Fruit fly (Drosophila melanogaster) whole organism, embryonic: ENCODE results near the gene lectin-29Ca.

Source experiments
- Adf1 ChIP-seq: fragments of 200-800 bp; sonication (Bioruptor generic); IDR thresholded peaks from 2 replicates; pipeline ENCODE4 v1.3.6; 2022; ENCODE audit warnings: missing biosample characterization, missing genetic modification characterization
- Awh ChIP-seq: fragments of 200-800 bp; sonication (Bioruptor generic); IDR thresholded peaks from 2 replicates; pipeline ENCODE4, ENCODE4 v1.3.6; 2022; ENCODE audit warnings: missing biosample characterization, missing genetic modification characterization
- CG11456 ChIP-seq: fragments of 200-800 bp; sonication (Bioruptor generic); IDR thresholded peaks from 3 replicates; pipeline ENCODE4 v1.3.6; 2022; ENCODE audit warnings: missing biosample characterization, missing genetic modification characterization
- CG12236 ChIP-seq: fragments of 200-800 bp; sonication (Bioruptor generic); optimal IDR thresholded peaks from 2 replicates; lab custom pipeline; 2016; ENCODE audit warnings: missing biosample characterization, missing genetic modification characterization
- CG13894 ChIP-seq: fragments of 200-800 bp; sonication (Bioruptor generic); optimal IDR thresholded peaks from 3 replicates; lab custom pipeline; 2018; ENCODE audit warnings: missing biosample characterization, mild to moderate bottlenecking, missing genetic modification characterization, moderate library complexity
- CG14441 ChIP-seq: fragments of 200-800 bp; sonication (Bioruptor generic); IDR thresholded peaks from 2 replicates; pipeline ENCODE4 v1.3.6; 2022; ENCODE audit warnings: missing biosample characterization, missing genetic modification characterization
- CG1529 ChIP-seq: fragments of 200-800 bp; sonication (Bioruptor generic); optimal IDR thresholded peaks from 3 replicates; lab custom pipeline; 2018; ENCODE audit warnings: missing biosample characterization, missing genetic modification characterization
- CG2199 ChIP-seq: fragments of 200-800 bp; sonication (Bioruptor generic); IDR thresholded peaks from 3 replicates; pipeline ENCODE4 v1.3.6; 2022; ENCODE audit warnings: missing biosample characterization, missing genetic modification characterization
- CG2202 ChIP-seq: fragments of 200-800 bp; sonication (Bioruptor generic); optimal IDR thresholded peaks from 2 replicates; lab custom pipeline; 2018; ENCODE audit warnings: missing biosample characterization, mild to moderate bottlenecking, missing genetic modification characterization
- CG4424 ChIP-seq: fragments of 200-800 bp; sonication (Bioruptor generic); optimal IDR thresholded peaks from 3 replicates; lab custom pipeline; 2016; ENCODE audit warnings: missing biosample characterization, missing genetic modification characterization
- CG5245 ChIP-seq: fragments of 200-800 bp; sonication (Bioruptor generic); optimal IDR thresholded peaks from 3 replicates; lab custom pipeline; 2016; ENCODE audit warnings: missing biosample characterization, missing genetic modification characterization
- CG8944 ChIP-seq: fragments of 200-800 bp; sonication (Bioruptor generic); optimal IDR thresholded peaks from 3 replicates; lab custom pipeline; 2016; ENCODE audit warnings: missing biosample characterization, missing genetic modification characterization
- Camta ChIP-seq: fragments of 200-800 bp; sonication (Bioruptor generic); optimal IDR thresholded peaks from 2 replicates; lab custom pipeline; 2016; ENCODE audit warnings: missing biosample characterization, missing genetic modification characterization
- CkIIα-i1 ChIP-seq: fragments of 200-800 bp; sonication (Bioruptor generic); IDR thresholded peaks from 2 replicates; pipeline ENCODE4 v1.3.6; 2022; ENCODE audit warnings: missing biosample characterization, missing genetic modification characterization
- D ChIP-seq, 2 experiments: fragments of 200-800 bp in 1 of 2; fragments of >200 bp in 1 of 2; sonication (Bioruptor generic) in 1 of 2; optimal IDR thresholded peaks; 2 replicates in 1 of 2; 3 replicates in 1 of 2; lab custom pipeline; 2017; ENCODE audit warnings: mild to moderate bottlenecking in 1 of 2, missing biosample characterization in 1 of 2, missing genetic modification characterization in 1 of 2, missing genetic modification reagents in 1 of 2
- Deaf1 ChIP-seq: fragments of 200-800 bp; optimal IDR thresholded peaks from 3 replicates; lab custom pipeline; 2019; ENCODE audit warnings: missing biosample characterization, mild to moderate bottlenecking, missing genetic modification characterization, moderate library complexity
- Ets65A ChIP-seq: fragments of 200-800 bp; sonication (Bioruptor generic); peaks from one replicate; lab custom pipeline; 2016; ENCODE audit warnings: missing biosample characterization, missing genetic modification characterization
- HLH3B ChIP-seq: fragments of 200-800 bp; sonication (Bioruptor generic); IDR thresholded peaks from 2 replicates; pipeline ENCODE4 v1.3.6; 2022; ENCODE audit warnings: missing biosample characterization, missing genetic modification characterization
- Med ChIP-seq: fragments of 200-800 bp; sonication (Bioruptor generic); peaks from one replicate; lab custom pipeline; 2016; ENCODE audit warnings: missing biosample characterization, missing genetic modification characterization, mild to moderate bottlenecking, inconsistent platforms, moderate library complexity
- Rfx ChIP-seq: fragments of 200-800 bp; sonication (Bioruptor generic); IDR thresholded peaks from 2 replicates; pipeline ENCODE4 v1.3.6; 2022; ENCODE audit warnings: missing biosample characterization, missing genetic modification characterization
- Side ChIP-seq: fragments of 200-800 bp; sonication (Bioruptor generic); optimal IDR thresholded peaks from 2 replicates; lab custom pipeline; 2016; ENCODE audit warnings: missing biosample characterization, missing genetic modification characterization
- Six4 ChIP-seq: fragments of 200-800 bp; sonication (Bioruptor generic); optimal IDR thresholded peaks from 2 replicates; lab custom pipeline; 2016; ENCODE audit warnings: missing biosample characterization, missing genetic modification characterization
- Trl ChIP-seq, 3 experiments: fragments of >200 bp in 2 of 3; fragments of 200-800 bp in 1 of 3; sonication (Bioruptor generic) in 1 of 3; optimal IDR thresholded peaks; 2 replicates in 1 of 3; 3 replicates in 2 of 3; lab custom pipeline; 2016 to 2017; ENCODE audit warnings: missing biosample characterization in 1 of 3, missing genetic modification characterization in 1 of 3
- ap ChIP-seq: fragments of 200-800 bp; sonication (Bioruptor generic); IDR thresholded peaks from 2 replicates; pipeline ENCODE4 v1.3.6; 2022; ENCODE audit warnings: missing biosample characterization, missing genetic modification characterization
- chinmo ChIP-seq: fragments of 200-800 bp; sonication (Bioruptor generic); IDR thresholded peaks from 4 replicates; pipeline ENCODE4 v1.3.6; 2022; ENCODE audit warnings: missing biosample characterization, missing genetic modification characterization; ENCODE audit not compliant: partially characterized antibody
- croc ChIP-seq: fragments of 200-800 bp; sonication (Bioruptor generic); conservative IDR thresholded peaks from 3 replicates; pipeline ENCODE4 v1.3.6; 2022; ENCODE audit warnings: missing biosample characterization, missing genetic modification characterization
- dm ChIP-seq: fragments of 200-800 bp; sonication (Bioruptor generic); optimal IDR thresholded peaks from 3 replicates; lab custom pipeline; 2016; ENCODE audit warnings: missing biosample characterization, missing genetic modification characterization
- dmrt99B ChIP-seq: fragments of 200-800 bp; sonication (Bioruptor generic); optimal IDR thresholded peaks from 2 replicates; lab custom pipeline; 2018; ENCODE audit warnings: missing biosample characterization, mild to moderate bottlenecking, missing genetic modification characterization, moderate library complexity
- ewg ChIP-seq: fragments of 200-800 bp; sonication (Bioruptor generic); optimal IDR thresholded peaks from 3 replicates; lab custom pipeline; 2017; ENCODE audit warnings: mild to moderate bottlenecking, missing biosample characterization, missing genetic modification reagents, missing genetic modification characterization
- gcm2 ChIP-seq: fragments of 200-800 bp; sonication (Bioruptor generic); optimal IDR thresholded peaks from 2 replicates; lab custom pipeline; 2016; ENCODE audit warnings: missing biosample characterization, missing genetic modification characterization
- hb ChIP-seq: fragments of 200-800 bp; sonication (Bioruptor generic); IDR thresholded peaks from 3 replicates; pipeline ENCODE4 v1.3.6; 2022; ENCODE audit warnings: missing biosample characterization, missing genetic modification characterization; ENCODE audit not compliant: partially characterized antibody
- insv ChIP-seq, 2 experiments: fragments of 200-800 bp; sonication (Bioruptor generic); optimal IDR thresholded peaks; 3 replicates each; lab custom pipeline; 2016 to 2018; ENCODE audit warnings: missing biosample characterization in 2 of 2, missing genetic modification characterization in 2 of 2
- jigr1 ChIP-seq: fragments of 200-800 bp; sonication (Bioruptor generic); IDR thresholded peaks from 3 replicates; pipeline ENCODE4 v1.3.6; 2022; ENCODE audit warnings: missing biosample characterization, missing genetic modification characterization
- lbe ChIP-seq: fragments of 200-800 bp; sonication (Bioruptor generic); optimal IDR thresholded peaks from 2 replicates; lab custom pipeline; 2016; ENCODE audit warnings: missing biosample characterization, mild to moderate bottlenecking, missing genetic modification characterization
- oc ChIP-seq: fragments of 200-800 bp; sonication (Bioruptor generic); optimal IDR thresholded peaks from 2 replicates; lab custom pipeline; 2018; ENCODE audit warnings: missing biosample characterization, mild to moderate bottlenecking, missing genetic modification characterization, moderate library complexity
- pros ChIP-seq: fragments of 200-800 bp; sonication (Bioruptor generic); optimal IDR thresholded peaks from 3 replicates; lab custom pipeline; 2019; ENCODE audit warnings: missing biosample characterization, mild to moderate bottlenecking, missing genetic modification characterization, moderate library complexity
- sd ChIP-seq: fragments of 200-800 bp; sonication (Bioruptor generic); optimal IDR thresholded peaks from 3 replicates; lab custom pipeline; 2018; ENCODE audit warnings: missing biosample characterization, mild to moderate bottlenecking, missing genetic modification characterization, moderate library complexity
- sens ChIP-seq: fragments of 200-800 bp; sonication (Bioruptor generic); peaks from one replicate; lab custom pipeline; 2016; ENCODE audit warnings: missing biosample characterization, missing genetic modification characterization
- seq ChIP-seq: fragments of 200-800 bp; sonication (Bioruptor generic); IDR thresholded peaks from 2 replicates; pipeline ENCODE4 v1.3.6; 2022; ENCODE audit warnings: missing biosample characterization, missing genetic modification characterization
- so ChIP-seq: fragments of 200-800 bp; sonication (Bioruptor generic); IDR thresholded peaks from 3 replicates; pipeline ENCODE4 v1.3.6; 2022; ENCODE audit warnings: missing biosample characterization, missing genetic modification characterization
- yki ChIP-seq: fragments of >200 bp; optimal IDR thresholded peaks from 3 replicates; lab custom pipeline; 2018
- z ChIP-seq: fragments of 200-800 bp; sonication (Bioruptor generic); IDR thresholded peaks from 3 replicates; pipeline ENCODE4 v1.3.6; 2022; ENCODE audit warnings: missing biosample characterization, missing genetic modification characterization
- zfh2 ChIP-seq: fragments of 200-800 bp; sonication (Bioruptor generic); optimal IDR thresholded peaks from 2 replicates; lab custom pipeline; 2016; ENCODE audit warnings: missing biosample characterization, missing genetic modification characterization

Gene lectin-29Ca

DNA sequence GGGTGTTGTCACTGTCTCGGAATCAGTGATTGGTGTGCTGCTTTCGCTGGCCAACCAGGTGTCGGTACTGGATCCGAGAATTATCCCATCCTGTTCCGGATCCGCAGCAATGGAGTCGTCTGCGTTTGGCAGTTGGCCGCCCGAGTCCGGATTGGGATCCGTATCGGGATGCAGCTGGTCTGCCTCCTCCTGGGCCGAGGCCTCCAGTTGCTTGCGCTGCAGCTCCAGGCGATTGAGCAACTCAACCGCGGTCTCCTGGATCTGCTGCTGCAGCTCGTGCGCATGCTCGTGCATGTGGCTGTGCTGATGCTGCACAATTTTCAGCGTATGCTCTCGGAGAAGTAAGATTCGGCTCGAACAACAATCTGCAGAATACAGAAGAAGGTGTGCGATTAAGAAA is 38.0 kb upstream of the lectin-29Ca start (continued):
- TF ChIP-seq insv (GFP tag; optimal IDR thresholded peaks at IDR 0.05; lab: Kevin White, UChicago) = no peak
- no peak for TF ChIP-seq dmrt99B (tag; lab: Kevin White, UChicago)
- no peak for TF ChIP-seq gcm2 (GFP tag; lab: Kevin White, UChicago)
- no peak for TF ChIP-seq CG5245 (GFP tag; lab: Kevin White, UChicago)
- no peak for TF ChIP-seq CkIIα-i1 (GFP tag; lab: Robert Waterston, UW)
- TF ChIP-seq Side (GFP tag; lab: Kevin White, UChicago) = no peak
- TF ChIP-seq Ets65A = peak; percentile 91
- TF ChIP-seq Camta (GFP tag; lab: Kevin White, UChicago) = no peak
- no peak for TF ChIP-seq CG8944 (GFP tag; lab: Kevin White, UChicago)
- no peak for TF ChIP-seq CG12236
- no peak for TF ChIP-seq hb (GFP tag; lab: Robert Waterston, UW)
- TF ChIP-seq so (GFP tag; lab: Robert Waterston, UW) = 0 out of 3 replicates have a peak, but pooled peaks have one; percentile 11
- no peak for TF ChIP-seq Six4 (GFP tag; lab: Kevin White, UChicago)
- TF ChIP-seq dm (GFP tag; lab: Kevin White, UChicago) = no peak
- no peak for TF ChIP-seq HLH3B (GFP tag; lab: Robert Waterston, UW)
- no peak for TF ChIP-seq CG1529 (GFP tag; lab: Kevin White, UChicago)
- TF ChIP-seq oc (tag; lab: Kevin White, UChicago) = no peak
- TF ChIP-seq CG4424 (GFP tag; lab: Kevin White, UChicago) = no peak
- no peak for TF ChIP-seq zfh2 (GFP tag; lab: Kevin White, UChicago)

DNA sequence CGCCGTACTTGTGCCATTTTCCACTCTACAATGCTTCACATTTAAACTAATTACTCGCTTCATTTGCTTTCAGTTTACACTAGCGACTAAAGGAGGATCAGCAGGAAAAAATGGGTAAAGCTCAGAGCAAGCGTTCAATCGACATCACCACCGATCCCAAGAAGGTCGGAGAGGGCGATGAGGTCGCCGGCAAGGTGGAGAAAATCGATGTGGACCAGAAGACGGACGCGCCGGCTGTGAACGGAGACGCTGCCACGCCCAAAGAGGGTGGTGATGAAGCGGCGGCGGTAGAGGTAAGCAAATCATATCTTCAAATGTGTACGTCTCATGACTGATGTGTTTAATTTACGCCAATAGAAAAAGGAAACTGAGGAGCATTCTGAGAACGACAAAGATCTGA is 32.7 kb upstream of the lectin-29Ca start:
- TF ChIP-seq Med (GFP tag; lab: Kevin White, UChicago) (peak; percentile 63), lbe (GFP tag; lab: Kevin White, UChicago) (no peak)

DNA sequence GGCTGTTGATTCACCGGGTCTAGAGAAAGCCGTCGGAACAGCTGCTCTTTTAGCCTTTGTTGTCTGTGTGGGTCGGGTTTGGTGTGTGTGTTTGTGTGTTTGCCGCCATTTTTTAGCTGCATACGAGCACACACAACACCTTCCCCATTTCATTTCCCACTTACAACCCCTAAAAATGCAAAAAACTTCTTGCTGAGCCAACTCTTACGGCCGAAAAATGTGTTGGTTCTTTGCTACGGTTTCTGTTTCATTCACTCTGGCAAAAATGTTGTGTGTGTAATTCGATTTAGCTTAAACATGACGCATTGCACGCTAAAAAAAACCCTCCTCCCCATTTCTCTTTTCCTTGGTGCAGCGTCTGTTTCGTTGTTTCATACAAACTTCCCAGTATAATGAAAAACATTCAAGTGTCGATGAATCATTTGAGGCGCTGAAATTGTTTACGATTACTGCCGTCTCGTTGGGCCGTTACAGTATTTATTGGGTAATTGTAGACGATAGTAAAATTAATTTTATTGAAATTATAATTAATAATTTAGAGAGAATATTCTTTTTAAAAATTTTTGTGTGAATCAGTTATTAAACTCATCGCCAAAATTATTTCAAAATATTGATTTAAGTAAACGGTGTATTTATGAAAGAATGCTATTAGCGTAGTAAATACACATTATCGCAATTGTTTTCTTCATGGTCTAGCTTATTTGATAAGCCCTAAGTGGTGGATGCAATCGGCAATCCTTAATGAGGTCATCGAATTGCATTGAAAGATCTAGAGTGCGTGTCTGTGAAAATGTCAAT is 32.1 kb upstream of the lectin-29Ca start:
- TF ChIP-seq CG2199 = 0 out of 3 replicates have a peak, but pooled peaks have one; percentile 39
- 0 out of 3 replicates have a peak, but pooled peaks have one; percentile 21 for TF ChIP-seq CG11456
- TF ChIP-seq CG14441 (GFP tag; lab: Robert Waterston, UW) = no peak
- TF ChIP-seq pros = peak; percentile 60

DNA sequence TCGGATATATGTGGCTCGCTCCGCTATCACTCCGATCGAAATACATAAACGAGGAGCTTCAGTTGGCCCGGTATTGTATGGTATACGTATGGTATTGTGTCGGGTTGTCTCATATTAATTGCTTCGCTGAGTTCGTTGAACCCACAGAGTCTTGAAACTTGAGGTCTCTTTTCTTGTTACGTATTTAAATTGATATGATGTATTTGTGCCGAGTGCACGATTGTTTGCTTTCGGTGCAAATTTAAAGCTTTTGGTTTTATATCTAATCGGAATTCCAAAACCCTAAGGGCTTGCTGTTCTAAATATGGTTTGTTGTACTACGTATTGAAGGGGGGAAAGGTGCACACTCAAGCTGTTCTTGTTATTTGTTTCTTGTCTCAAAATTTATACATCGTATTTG is 31.1 kb upstream of the lectin-29Ca start:
- no peak for TF ChIP-seq croc
- TF ChIP-seq Med (GFP tag; lab: Kevin White, UChicago) = peak; percentile 31
- TF ChIP-seq Trl (optimal IDR thresholded peaks at IDR 0.05; lab: Kevin White, UChicago) = peak in 1 of 2 experiments; percentile 15
- TF ChIP-seq Trl (GFP tag; optimal IDR thresholded peaks at IDR 0.05; lab: Kevin White, UChicago) = no peak
- peak; percentile 12 for TF ChIP-seq sens (GFP tag; lab: Kevin White, UChicago)
- TF ChIP-seq jigr1 (GFP tag; lab: Robert Waterston, UW) = no peak
- TF ChIP-seq Awh (GFP tag; lab: Robert Waterston, UW) = no peak

DNA sequence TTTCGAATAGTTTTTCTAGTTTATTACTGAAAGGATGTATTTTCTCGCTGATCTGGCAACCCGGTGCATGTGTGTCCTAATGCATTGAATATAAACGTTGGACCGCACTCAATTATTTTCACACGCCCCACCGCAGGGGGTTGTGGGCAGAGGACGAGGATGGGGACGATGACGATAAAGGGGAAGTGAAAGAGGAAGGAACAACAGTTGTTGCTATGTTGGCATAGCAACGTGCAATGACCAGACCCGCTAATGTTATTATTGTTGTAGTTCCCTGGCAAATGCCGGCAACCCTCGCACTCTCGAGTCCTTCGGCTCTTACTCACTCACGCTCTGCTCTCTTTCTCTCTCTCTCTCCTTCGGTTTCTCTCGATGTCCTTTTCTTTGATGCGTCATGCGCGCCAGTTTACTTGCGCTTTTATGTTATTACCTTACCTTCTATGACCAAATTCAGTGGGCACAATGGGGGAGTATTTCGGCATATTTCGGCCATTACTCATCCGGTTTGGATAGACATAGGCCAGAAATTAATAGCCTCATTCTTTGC is 30.7 kb upstream of the lectin-29Ca start:
- TF ChIP-seq pros = peak; percentile 73
- no peak for TF ChIP-seq yki (lab: Kevin White, UChicago)
- peak; percentile 44; the same call in 1 of the 3 replicates for TF ChIP-seq z (GFP tag; lab: Robert Waterston, UW)
- peak; percentile 87 for TF ChIP-seq CG13894 (tag; lab: Kevin White, UChicago)
- TF ChIP-seq ap = 0 out of 2 replicates have a peak, but pooled peaks have one; percentile 11
- no peak for TF ChIP-seq CG2202
- TF ChIP-seq D (optimal IDR thresholded peaks at IDR 0.05; lab: Kevin White, UChicago) = peak; percentile 19
- no peak for TF ChIP-seq D (GFP tag; optimal IDR thresholded peaks at IDR 0.05; lab: Kevin White, UChicago)
- peak; percentile 45 for TF ChIP-seq Deaf1
- TF ChIP-seq chinmo (GFP tag; lab: Robert Waterston, UW) = 0 out of 4 replicates have a peak, but pooled peaks have one; percentile 13
- no peak for TF ChIP-seq CG12236
- TF ChIP-seq seq (GFP tag; lab: Robert Waterston, UW) = peak; percentile 14; the same call in 1 of the 2 replicates
- no peak for TF ChIP-seq Adf1 (GFP tag; lab: Robert Waterston, UW)
- TF ChIP-seq sd = peak; percentile 39
- TF ChIP-seq ewg (GFP tag; lab: Kevin White, UChicago) = peak; percentile 78
- TF ChIP-seq Rfx = peak; percentile 76
